Fruit fly (Drosophila melanogaster): ENCODE data around the gene Z600.

Z600 gene

DNA sequence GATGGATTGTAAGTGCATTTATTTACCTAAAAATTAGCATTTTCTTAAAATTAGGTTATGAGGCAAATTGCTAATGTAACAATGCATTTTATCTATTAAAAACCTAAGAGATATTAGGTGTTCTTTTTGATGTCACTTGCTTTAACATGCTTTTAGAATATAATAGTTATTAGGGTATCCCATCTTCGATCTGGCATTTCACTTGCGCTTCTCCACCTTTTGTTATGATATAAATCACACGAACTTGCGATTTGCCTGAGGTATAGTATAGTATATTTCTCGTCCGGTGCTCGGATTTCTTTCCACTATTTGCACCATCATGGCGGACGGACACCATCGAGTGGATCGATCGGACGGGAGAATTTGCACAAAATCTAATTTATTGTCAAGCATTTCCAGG is 21.2 kb downstream of the Z600 start:
- TF ChIP-seq pan (optimal IDR thresholded peaks at IDR 0.05) (no peak), usp (GFP tag; optimal IDR thresholded peaks at IDR 0.05) (no peak)

DNA sequence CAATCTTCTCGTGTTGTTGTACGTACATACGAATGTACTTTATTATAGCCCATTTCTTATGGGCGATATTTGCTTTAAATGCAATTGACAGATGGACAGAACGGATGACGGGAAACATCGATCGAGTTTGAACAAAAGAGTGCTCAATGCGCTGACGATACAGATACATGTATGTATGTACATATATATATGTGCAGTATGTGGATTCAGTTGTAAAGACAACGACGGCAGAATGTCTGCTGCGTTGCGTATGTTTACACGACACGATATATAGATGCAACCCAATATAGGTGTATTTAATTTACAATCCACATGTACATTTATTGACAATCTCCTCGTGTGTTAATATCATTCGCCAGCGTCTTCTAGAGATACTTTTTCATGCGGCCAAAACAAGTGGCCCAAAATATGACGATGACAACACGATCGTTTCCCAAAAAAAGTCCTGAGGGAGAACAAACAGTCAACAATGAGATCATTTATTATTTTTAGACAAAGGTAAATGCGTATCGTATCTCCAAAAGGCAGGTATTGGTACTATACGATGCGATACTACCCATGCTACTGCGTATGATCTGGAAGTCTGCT is 21.9 kb downstream of the Z600 start:
- TF ChIP-seq EcR (GFP tag; optimal IDR thresholded peaks at IDR 0.05) (no peak), usp (GFP tag; optimal IDR thresholded peaks at IDR 0.05) (no peak), psq (optimal IDR thresholded peaks at IDR 0.05) (no peak)

DNA sequence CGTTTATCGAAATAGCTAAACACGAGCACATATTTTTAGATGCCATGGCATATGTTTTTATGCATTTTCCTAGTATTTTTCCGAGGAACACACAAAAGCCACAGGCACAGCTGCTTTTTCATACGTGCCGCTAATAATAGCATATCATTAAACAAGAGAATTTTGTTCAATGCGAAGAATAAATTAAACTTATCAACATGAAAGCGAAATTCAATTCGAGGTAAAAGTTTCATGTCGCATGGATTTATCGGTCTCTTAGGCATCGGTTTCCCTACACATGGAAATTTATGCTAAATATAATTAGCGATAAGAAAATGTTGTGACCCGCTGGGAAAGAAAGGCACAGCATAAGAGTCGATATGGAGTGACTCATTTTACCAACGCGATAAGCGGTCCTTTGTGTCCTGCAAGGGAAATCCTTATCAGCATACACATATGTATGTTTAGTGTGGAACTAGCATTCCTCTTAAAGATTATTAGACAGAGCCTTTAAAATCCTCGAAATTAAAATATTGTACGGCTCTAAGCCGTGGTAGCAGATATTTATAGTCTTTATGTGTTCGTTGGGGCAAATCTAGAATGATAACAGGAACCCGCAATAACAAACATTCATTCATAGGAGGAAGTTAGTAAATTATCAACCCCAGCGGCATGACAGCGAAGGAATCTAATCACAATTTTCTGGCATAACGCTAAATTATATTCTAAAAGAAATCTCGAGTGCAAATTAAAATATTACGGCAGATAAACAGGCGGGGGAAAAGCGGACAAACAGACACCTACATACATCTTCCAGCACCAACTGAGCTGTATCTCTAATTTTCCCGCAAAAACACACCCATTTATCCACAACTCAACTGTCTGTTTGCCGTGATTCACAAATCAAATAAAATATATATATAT is 22.8 kb downstream of the Z600 start, which contains the start of gene CG43248:
Gene CG43248 (minus strand): TSS at position 51 of the 903 bp plus-strand sequence.
- TF ChIP-seq usp (GFP tag; optimal IDR thresholded peaks at IDR 0.05), result no peak
- TF ChIP-seq pan (optimal IDR thresholded peaks at IDR 0.05), result no peak
- TF ChIP-seq CG8478 (optimal IDR thresholded peaks at IDR 0.05), result no peak
- TF ChIP-seq psq (optimal IDR thresholded peaks at IDR 0.05), result no peak
- TF ChIP-seq EcR (GFP tag; optimal IDR thresholded peaks at IDR 0.05), result no peak
- TF ChIP-seq Dll (optimal IDR thresholded peaks at IDR 0.05), result no peak

DNA sequence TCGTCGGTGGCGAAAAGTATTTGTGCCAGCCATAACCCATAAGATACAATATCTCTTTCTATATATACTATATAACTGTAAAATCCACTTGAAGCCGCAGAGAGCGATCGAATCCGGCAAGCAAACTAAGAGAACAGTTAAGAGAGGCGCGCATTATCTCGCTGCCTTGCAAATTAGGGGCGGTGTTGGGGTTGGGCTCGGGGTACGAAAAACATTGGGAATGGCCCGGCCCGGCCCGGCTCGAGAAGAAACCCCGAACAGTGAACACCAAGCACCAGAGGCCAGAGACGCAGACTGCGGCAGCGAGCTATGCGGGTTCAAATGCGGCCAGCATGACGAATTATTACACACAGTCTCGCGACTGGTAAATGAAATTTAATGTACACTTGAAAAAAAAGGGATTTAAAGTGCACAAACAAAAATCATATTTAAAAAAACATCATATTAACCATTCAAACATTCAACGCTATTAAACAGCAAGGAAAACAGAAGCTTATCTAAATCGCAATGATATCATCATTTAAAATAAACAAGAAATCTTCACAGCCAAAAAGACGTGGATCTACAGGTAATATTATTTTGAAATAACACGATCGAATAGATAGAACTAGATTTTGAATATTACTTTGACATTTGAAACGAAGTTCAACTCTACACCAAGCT is 23.6 kb downstream of the Z600 start:
- TF ChIP-seq CG8478 (optimal IDR thresholded peaks at IDR 0.05) (no peak), pan (optimal IDR thresholded peaks at IDR 0.05) (no peak), Dll (optimal IDR thresholded peaks at IDR 0.05) (no peak), EcR (GFP tag; optimal IDR thresholded peaks at IDR 0.05) (peak in 1 of 2 experiments; percentile 39), usp (GFP tag; optimal IDR thresholded peaks at IDR 0.05) (no peak)

dm6 chr3L:15533402-15534129 is 24.7 kb downstream of the Z600 start:
- TF ChIP-seq EcR (GFP tag; optimal IDR thresholded peaks at IDR 0.05), result no peak
- no peak for TF ChIP-seq Dll (optimal IDR thresholded peaks at IDR 0.05)
- no peak for TF ChIP-seq pan (optimal IDR thresholded peaks at IDR 0.05)

DNA sequence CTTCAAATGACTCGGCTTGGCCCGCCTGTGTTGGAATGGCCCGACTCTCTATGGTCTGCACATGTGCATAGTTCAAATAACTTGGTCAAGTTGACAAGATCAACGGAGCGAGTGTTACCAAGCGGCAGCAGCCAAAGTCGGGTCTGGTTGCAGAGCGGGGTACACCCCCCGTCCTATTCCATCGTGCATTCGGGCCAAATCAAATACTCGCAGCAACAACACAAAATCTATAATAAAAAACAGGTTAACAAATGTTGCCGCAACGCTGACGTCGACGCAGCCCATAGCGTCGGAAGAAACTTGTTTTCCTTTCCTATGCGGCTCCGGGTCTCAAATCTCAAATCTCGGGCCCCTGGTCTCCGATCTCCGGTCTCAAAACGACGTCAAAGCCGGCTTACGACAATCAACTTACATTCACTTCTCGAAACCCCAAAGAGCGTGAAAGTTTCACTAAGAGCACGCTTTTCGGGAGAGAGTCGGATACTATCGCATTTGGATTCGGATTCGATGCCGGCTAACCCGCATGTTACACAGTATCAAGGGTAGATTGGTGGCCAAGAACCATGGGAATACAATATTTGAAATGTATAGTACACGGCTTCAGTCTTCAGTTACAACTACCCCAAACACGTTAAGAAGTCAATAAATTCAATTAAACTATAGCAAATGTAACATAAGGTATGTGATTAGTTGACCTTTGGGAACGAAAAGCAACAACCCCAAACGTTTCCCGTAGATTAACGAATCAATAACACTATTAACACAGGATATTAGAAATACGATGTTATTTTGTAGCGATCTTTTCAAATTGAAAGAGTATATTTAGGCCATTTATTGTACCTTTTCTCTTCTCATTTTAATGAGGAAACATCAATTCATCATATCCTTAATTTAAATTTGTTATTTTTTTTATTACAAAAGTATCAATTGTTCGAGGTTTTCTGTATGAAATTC is 25.7 kb downstream of the Z600 start:
- TF ChIP-seq pan (optimal IDR thresholded peaks at IDR 0.05) (peak; percentile 98), CG8478 (optimal IDR thresholded peaks at IDR 0.05) (no peak), EcR (GFP tag; optimal IDR thresholded peaks at IDR 0.05) (peak in 1 of 2 experiments; percentile 12)

DNA sequence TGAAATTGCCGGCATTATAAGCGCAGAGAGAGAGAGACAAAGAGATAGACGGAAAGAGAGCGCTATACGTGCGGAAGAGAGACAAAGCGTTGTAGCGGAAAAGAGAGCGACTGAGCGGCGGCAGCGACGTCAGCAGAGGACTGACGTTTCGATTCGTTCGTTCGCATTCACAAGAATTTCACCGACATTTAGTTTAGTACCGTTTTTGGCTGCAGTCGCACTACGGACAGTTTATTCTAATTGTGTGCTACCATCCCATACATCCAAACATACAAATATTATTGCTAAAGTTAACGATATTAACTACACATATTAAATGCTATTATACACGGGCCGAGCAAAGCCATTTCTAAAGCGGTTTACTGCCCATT is 26.4 kb downstream of the Z600 start, which contains the start of gene CrebA:
Gene CrebA (plus strand): TSS at position 168 of the 371 bp plus-strand sequence.
- TF ChIP-seq usp (GFP tag; optimal IDR thresholded peaks at IDR 0.05) (no peak), psq (optimal IDR thresholded peaks at IDR 0.05) (no peak), Dll (optimal IDR thresholded peaks at IDR 0.05) (no peak), CG8478 (optimal IDR thresholded peaks at IDR 0.05) (no peak), EcR (GFP tag; optimal IDR thresholded peaks at IDR 0.05) (no peak), pan (optimal IDR thresholded peaks at IDR 0.05) (no peak)

dm6 chr3L:15535800-15536225 is 27.0 kb downstream of the Z600 start:
- no peak for TF ChIP-seq usp (GFP tag; optimal IDR thresholded peaks at IDR 0.05)
- TF ChIP-seq pan (optimal IDR thresholded peaks at IDR 0.05), result no peak
- TF ChIP-seq psq (optimal IDR thresholded peaks at IDR 0.05), result no peak
- no peak for TF ChIP-seq EcR (GFP tag; optimal IDR thresholded peaks at IDR 0.05)
- TF ChIP-seq Dll (optimal IDR thresholded peaks at IDR 0.05), result no peak
- no peak for TF ChIP-seq CG8478 (optimal IDR thresholded peaks at IDR 0.05)

DNA sequence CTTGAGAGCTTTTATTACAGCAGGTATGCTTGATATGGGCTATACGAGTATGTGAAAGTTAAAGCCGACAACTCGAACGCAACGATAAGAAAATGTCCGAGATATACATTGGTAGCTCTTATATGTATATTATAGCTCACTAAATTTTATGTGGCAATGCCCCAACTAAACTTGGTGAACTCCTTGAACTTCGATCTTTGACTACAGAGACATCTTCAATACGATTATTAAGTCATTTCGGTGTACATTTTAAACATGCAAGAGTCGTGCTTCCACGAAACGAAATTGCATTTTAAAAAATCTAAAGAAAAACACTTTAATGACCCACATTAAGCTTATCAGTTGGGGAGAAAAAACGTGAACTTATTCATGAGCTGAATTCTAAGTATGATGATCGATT is 27.7 kb downstream of the Z600 start:
- TF ChIP-seq Dll (optimal IDR thresholded peaks at IDR 0.05) (no peak), CG8478 (optimal IDR thresholded peaks at IDR 0.05) (no peak), pan (optimal IDR thresholded peaks at IDR 0.05) (peak; percentile 1), psq (optimal IDR thresholded peaks at IDR 0.05) (no peak), usp (GFP tag; optimal IDR thresholded peaks at IDR 0.05) (no peak), EcR (GFP tag; optimal IDR thresholded peaks at IDR 0.05) (no peak)

DNA sequence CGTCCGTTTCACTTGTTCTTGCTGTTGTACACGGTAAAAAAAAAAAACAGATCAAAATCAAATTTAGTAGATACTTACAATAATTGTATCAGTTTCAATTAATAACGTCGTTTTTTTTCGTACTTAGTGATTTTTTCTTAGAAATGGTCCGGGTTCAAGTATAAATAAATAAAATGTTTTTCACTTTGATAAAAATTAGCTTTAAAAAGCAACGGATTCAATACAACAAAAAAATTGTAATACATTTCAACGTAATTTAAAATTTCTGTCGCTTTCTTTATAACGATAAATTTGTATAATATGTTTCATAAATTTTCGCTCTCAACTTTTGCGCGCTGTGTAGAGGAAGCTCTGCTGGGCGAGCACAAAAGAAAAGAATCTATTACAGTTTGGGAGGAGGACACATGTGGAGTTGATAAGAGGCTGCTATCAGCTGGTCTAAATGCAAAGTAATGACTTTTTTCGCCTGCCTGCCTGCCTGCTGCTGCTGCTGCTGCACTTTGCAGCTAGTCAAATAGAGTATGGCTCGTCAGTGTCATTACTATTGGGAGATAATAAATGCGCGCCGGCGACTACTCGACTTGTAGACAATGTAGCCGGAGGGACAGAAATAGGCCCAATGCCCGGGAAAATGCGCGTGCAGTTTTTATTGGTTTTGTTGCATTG is 29.2 kb downstream of the Z600 start:
- no peak for TF ChIP-seq Dll (optimal IDR thresholded peaks at IDR 0.05)
- peak in 1 of 2 experiments; percentile 19 for TF ChIP-seq EcR (GFP tag; optimal IDR thresholded peaks at IDR 0.05)
